Worm (Caenorhabditis elegans): ENCODE results near the gene C45G9.4.

- TF ChIP-seq aly-2 (tag; optimal IDR thresholded peaks at IDR 0.05) (no peak), nhr-11 (tag; optimal IDR thresholded peaks at IDR 0.05) (no peak), nhr-6 (tag; optimal IDR thresholded peaks at IDR 0.05) (no peak), nhr-25 (tag; optimal IDR thresholded peaks at IDR 0.05) (no peak), dmd-4 (tag; optimal IDR thresholded peaks at IDR 0.05) (no peak), Y55F3AM.14 (GFP tag; optimal IDR thresholded peaks at IDR 0.05) (no peak), nhr-237 (tag; optimal IDR thresholded peaks at IDR 0.05) (no peak), mdl-1 (tag; optimal IDR thresholded peaks at IDR 0.05) (no peak)
Measured at ce11 chrIII:5109401-5109800, 46.9 kb downstream of the C45G9.4 start, which contains the start of gene sax-2.
